Worm (Caenorhabditis elegans): ENCODE measurements around the gene cav-2.

The cav-2 gene

ce11 chrV:13580696-13581095 is 23.8 kb downstream of the cav-2 start, which contains the start of gene C50B8.5:
C50B8.5 (plus strand) TSS chrV:13580968.
- no peak for TF ChIP-seq nhr-2 (tag; optimal IDR thresholded peaks at IDR 0.05)
- no peak for TF ChIP-seq mab-5 (tag; optimal IDR thresholded peaks at IDR 0.05)
- no peak for TF ChIP-seq elt-3 (tag; optimal IDR thresholded peaks at IDR 0.05)
- no peak for TF ChIP-seq ceh-43 (GFP tag; optimal IDR thresholded peaks at IDR 0.05)
- no peak for TF ChIP-seq cnd-1 (tag; optimal IDR thresholded peaks at IDR 0.05)
- no peak for TF ChIP-seq blmp-1 (tag; optimal IDR thresholded peaks at IDR 0.05)
- no peak for TF ChIP-seq snpc-4 (tag; optimal IDR thresholded peaks at IDR 0.05)
- TF ChIP-seq nhr-12 (tag; optimal IDR thresholded peaks at IDR 0.05), result no peak
- no peak for TF ChIP-seq drap-1 (GFP tag; optimal IDR thresholded peaks at IDR 0.05)
- no peak for TF ChIP-seq tbx-8 (GFP tag; optimal IDR thresholded peaks at IDR 0.05)
- no peak for TF ChIP-seq lin-13 (tag; optimal IDR thresholded peaks at IDR 0.05)
- TF ChIP-seq nhr-28 (tag; optimal IDR thresholded peaks at IDR 0.05), result no peak
- no peak for TF ChIP-seq mls-2 (tag; optimal IDR thresholded peaks at IDR 0.05)
- no peak for TF ChIP-seq bed-3 (GFP tag; optimal IDR thresholded peaks at IDR 0.05)
- no peak for TF ChIP-seq ces-1 (GFP tag; optimal IDR thresholded peaks at IDR 0.05)
- no peak for TF ChIP-seq flh-1 (GFP tag; optimal IDR thresholded peaks at IDR 0.05)

ce11 chrV:13584484-13584883 is 27.6 kb downstream of the cav-2 start, which contains the start of gene F53F4.1:
F53F4.1 (plus strand) TSS chrV:13584784.
- TF ChIP-seq nhr-28 (tag; optimal IDR thresholded peaks at IDR 0.05) (no peak), sem-2 (GFP tag; optimal IDR thresholded peaks at IDR 0.05) (no peak), ceh-43 (GFP tag; optimal IDR thresholded peaks at IDR 0.05) (no peak), zip-8 (tag; optimal IDR thresholded peaks at IDR 0.05) (no peak), sptf-1 (tag; optimal IDR thresholded peaks at IDR 0.05) (no peak), lin-13 (tag; optimal IDR thresholded peaks at IDR 0.05) (no peak), drap-1 (GFP tag; optimal IDR thresholded peaks at IDR 0.05) (no peak), unc-120 (tag; optimal IDR thresholded peaks at IDR 0.05; ENCODE audit: poor library complexity, severe bottlenecking) (no peak), cnd-1 (tag; optimal IDR thresholded peaks at IDR 0.05) (no peak), ces-1 (GFP tag; optimal IDR thresholded peaks at IDR 0.05) (no peak), elt-1 (tag; optimal IDR thresholded peaks at IDR 0.05; ENCODE audit: borderline replicate concordance, insufficient read depth) (no peak), ztf-11 (tag; optimal IDR thresholded peaks at IDR 0.05) (no peak), bed-3 (GFP tag; optimal IDR thresholded peaks at IDR 0.05) (no peak), mls-2 (tag; optimal IDR thresholded peaks at IDR 0.05) (no peak), lsy-2 (tag; optimal IDR thresholded peaks at IDR 0.05) (no peak), blmp-1 (tag; optimal IDR thresholded peaks at IDR 0.05) (no peak), lin-32 (GFP tag; optimal IDR thresholded peaks at IDR 0.05) (no peak), M03D4.4 (tag; optimal IDR thresholded peaks at IDR 0.05) (no peak)

- TF ChIP-seq blmp-1 (tag; optimal IDR thresholded peaks at IDR 0.05) (no peak), pha-4 (tag; optimal IDR thresholded peaks at IDR 0.05) (no peak), mls-2 (tag; optimal IDR thresholded peaks at IDR 0.05) (no peak), lin-32 (GFP tag; optimal IDR thresholded peaks at IDR 0.05) (no peak), cnd-1 (tag; optimal IDR thresholded peaks at IDR 0.05) (no peak), lin-13 (tag; optimal IDR thresholded peaks at IDR 0.05) (no peak), tbx-8 (GFP tag; optimal IDR thresholded peaks at IDR 0.05) (no peak), elt-1 (tag; optimal IDR thresholded peaks at IDR 0.05; ENCODE audit: borderline replicate concordance, insufficient read depth) (no peak), ceh-43 (GFP tag; optimal IDR thresholded peaks at IDR 0.05) (no peak), ham-2 (GFP tag; optimal IDR thresholded peaks at IDR 0.05) (no peak), unc-39 (tag; optimal IDR thresholded peaks at IDR 0.05) (no peak), sptf-1 (tag; optimal IDR thresholded peaks at IDR 0.05) (no peak), nhr-12 (tag; optimal IDR thresholded peaks at IDR 0.05) (no peak)
Measured at ce11 chrV:13587902-13588301, 31.0 kb downstream of the cav-2 start, which contains the start of gene F53F4.17. F53F4.17 (plus strand) TSS chrV:13588202.

- TF ChIP-seq ceh-43 (GFP tag; optimal IDR thresholded peaks at IDR 0.05) (no peak), drap-1 (GFP tag; optimal IDR thresholded peaks at IDR 0.05) (no peak), tbx-8 (GFP tag; optimal IDR thresholded peaks at IDR 0.05) (no peak), elt-3 (tag; optimal IDR thresholded peaks at IDR 0.05) (no peak), mep-1 (tag; optimal IDR thresholded peaks at IDR 0.05) (no peak), unc-62 (GFP tag; optimal IDR thresholded peaks at IDR 0.05) (no peak), pha-4 (tag; optimal IDR thresholded peaks at IDR 0.05) (no peak), sem-2 (GFP tag; optimal IDR thresholded peaks at IDR 0.05) (no peak), unc-120 (tag; optimal IDR thresholded peaks at IDR 0.05; ENCODE audit: poor library complexity, severe bottlenecking) (no peak), nhr-237 (tag; optimal IDR thresholded peaks at IDR 0.05) (no peak), lin-13 (tag; optimal IDR thresholded peaks at IDR 0.05) (no peak), zip-8 (tag; optimal IDR thresholded peaks at IDR 0.05) (no peak), elt-1 (tag; optimal IDR thresholded peaks at IDR 0.05; ENCODE audit: borderline replicate concordance, insufficient read depth) (no peak), nhr-12 (tag; optimal IDR thresholded peaks at IDR 0.05) (no peak), ceh-83 (GFP tag; optimal IDR thresholded peaks at IDR 0.05) (no peak)
Measured at ce11 chrV:13589494-13590176, 32.7 kb downstream of the cav-2 start, which contains the start of the genes F53F4.2 and F53F4.18. F53F4.2 (minus strand) TSS chrV:13589594. F53F4.18 (plus strand) TSS chrV:13590126.

Data from whole organism, mixed stage, embryonic.